Worm (Caenorhabditis elegans) whole organism, L3 larva: ENCODE data around the gene acs-11.

Experiments used
- ceh-82 ChIP-seq: fragments of 150-350 bp; optimal IDR thresholded peaks from 2 replicates; lab custom pipeline; 2014; ENCODE audit warnings: missing biosample characterization, missing genetic modification characterization
- nhr-25 ChIP-seq: sonication (generic microtip); optimal IDR thresholded peaks from 2 replicates; lab custom pipeline; 2017; ENCODE audit warnings: missing biosample characterization, missing genetic modification characterization
- tbx-2 ChIP-seq: sonication (generic microtip); optimal IDR thresholded peaks from 2 replicates; lab custom pipeline; 2016; ENCODE audit warnings: mild to moderate bottlenecking, missing genetic modification characterization, missing compliant biosample characterization
- unc-39 ChIP-seq: sonication (generic microtip); optimal IDR thresholded peaks from 4 replicates; lab custom pipeline; 2017; ENCODE audit warnings: missing biosample characterization, missing genetic modification characterization

ce11 chrII:4710813-4711212, 31.1 kb upstream of the acs-11 start:
- no peak for TF ChIP-seq nhr-25 (tag; lab: Kevin White, UChicago)
- no peak for TF ChIP-seq ceh-82
- no peak for TF ChIP-seq unc-39
- no peak for TF ChIP-seq tbx-2
